Fruit fly (Drosophila melanogaster) whole organism, prepupa: ENCODE results near the gene Nubp1.
A peak's percentile ranks its signal among the peaks of the same experiment; 100 is the strongest.

Experiments
- CG11762 ChIP-seq: fragments of 200-800 bp; sonication (Bioruptor generic); optimal IDR thresholded peaks from 3 replicates; lab custom pipeline; 2016; ENCODE audit warnings: missing biosample characterization, missing genetic modification characterization; ENCODE audit not compliant: insufficient read depth
- CG11902 ChIP-seq: fragments of 200-800 bp; sonication (Bioruptor generic); optimal IDR thresholded peaks from 3 replicates; lab custom pipeline; 2016; ENCODE audit warnings: missing biosample characterization, missing genetic modification characterization
- CG15336 ChIP-seq: fragments of 200-800 bp; sonication (Bioruptor generic); IDR thresholded peaks from 2 replicates; pipeline ENCODE4 v1.3.6; 2022; ENCODE audit warnings: missing biosample characterization, missing genetic modification characterization
- CG1621 ChIP-seq: fragments of 200-800 bp; sonication (Bioruptor generic); optimal IDR thresholded peaks from 3 replicates; lab custom pipeline; 2018; ENCODE audit warnings: missing biosample characterization, mild to moderate bottlenecking, missing genetic modification characterization
- CG16779 ChIP-seq: fragments of 200-800 bp; sonication (Bioruptor generic); optimal IDR thresholded peaks from 3 replicates; lab custom pipeline; 2017; ENCODE audit warnings: missing biosample characterization, mild to moderate bottlenecking, missing genetic modification characterization
- CG4318 ChIP-seq: fragments of 200-800 bp; sonication (Bioruptor generic); optimal IDR thresholded peaks from 3 replicates; lab custom pipeline; 2017; ENCODE audit warnings: missing biosample characterization, mild to moderate bottlenecking, missing genetic modification characterization
- CG6276 ChIP-seq: fragments of 200-800 bp; sonication (Bioruptor generic); optimal IDR thresholded peaks from 2 replicates; lab custom pipeline; 2017; ENCODE audit warnings: missing biosample characterization, mild to moderate bottlenecking, missing genetic modification characterization
- CG6792 ChIP-seq: fragments of 200-800 bp; sonication (Bioruptor generic); optimal IDR thresholded peaks from 3 replicates; lab custom pipeline; 2016; ENCODE audit warnings: missing biosample characterization, missing genetic modification characterization
- CG6808 ChIP-seq: fragments of 200-800 bp; sonication (Bioruptor generic); optimal IDR thresholded peaks from 3 replicates; lab custom pipeline; 2017; ENCODE audit warnings: missing biosample characterization, missing genetic modification characterization, mild to moderate bottlenecking, moderate library complexity, missing genetic modification reagents
- CG6854 ChIP-seq: fragments of 200-800 bp; sonication (Bioruptor generic); optimal IDR thresholded peaks from 2 replicates; lab custom pipeline; 2017; ENCODE audit warnings: missing biosample characterization, mild to moderate bottlenecking, missing genetic modification characterization
- CG8319 ChIP-seq: fragments of 200-800 bp; sonication (Bioruptor generic); optimal IDR thresholded peaks from 3 replicates; lab custom pipeline; 2016; ENCODE audit warnings: missing biosample characterization, missing genetic modification characterization
- CG9139 ChIP-seq: fragments of 200-800 bp; sonication (Bioruptor generic); optimal IDR thresholded peaks from 3 replicates; lab custom pipeline; 2017; ENCODE audit warnings: missing biosample characterization, mild to moderate bottlenecking, missing genetic modification characterization
- Eip75B ChIP-seq: fragments of 200-800 bp; sonication (Bioruptor generic); optimal IDR thresholded peaks from 3 replicates; lab custom pipeline; 2016; ENCODE audit warnings: missing biosample characterization, missing genetic modification characterization
- Eip78C ChIP-seq: fragments of 200-800 bp; sonication (Bioruptor generic); peaks from one replicate; lab custom pipeline; 2016; ENCODE audit warnings: missing biosample characterization, missing genetic modification characterization
- Eip93F ChIP-seq: fragments of 200-800 bp; sonication (Bioruptor generic); optimal IDR thresholded peaks from 2 replicates; lab custom pipeline; 2016; ENCODE audit warnings: missing biosample characterization, mild to moderate bottlenecking, missing genetic modification characterization
- Ets21C ChIP-seq: fragments of 200-800 bp; sonication (Bioruptor generic); optimal IDR thresholded peaks from 3 replicates; lab custom pipeline; 2016; ENCODE audit warnings: missing biosample characterization, missing genetic modification characterization
- Gug ChIP-seq: fragments of 200-800 bp; sonication (Bioruptor generic); IDR thresholded peaks from 2 replicates; pipeline ENCODE4 v1.3.6; 2022; ENCODE audit warnings: missing biosample characterization, missing genetic modification characterization
- Hr38 ChIP-seq: sonication (Bioruptor generic); optimal IDR thresholded peaks from 2 replicates; lab custom pipeline; 2016; ENCODE audit warnings: missing biosample characterization, missing genetic modification characterization
- Hr39 ChIP-seq: fragments of 200-800 bp; sonication (Bioruptor generic); optimal IDR thresholded peaks from 2 replicates; lab custom pipeline; 2016; ENCODE audit warnings: missing biosample characterization, missing genetic modification characterization
- Hr4 ChIP-seq: fragments of 200-800 bp; sonication (Bioruptor generic); optimal IDR thresholded peaks from 3 replicates; lab custom pipeline; 2016; ENCODE audit warnings: missing biosample characterization, missing genetic modification characterization
- Lpt ChIP-seq: fragments of 200-800 bp; sonication (Bioruptor generic); optimal IDR thresholded peaks from 3 replicates; lab custom pipeline; 2016; ENCODE audit warnings: missing biosample characterization, missing genetic modification characterization
- Met ChIP-seq: fragments of 200-800 bp; sonication (Bioruptor generic); optimal IDR thresholded peaks from 3 replicates; lab custom pipeline; 2016; ENCODE audit warnings: missing biosample characterization, missing genetic modification characterization
- Smox ChIP-seq: fragments of 200-800 bp; sonication (Bioruptor generic); optimal IDR thresholded peaks from 3 replicates; lab custom pipeline; 2016; ENCODE audit warnings: missing biosample characterization, missing genetic modification characterization
- Sox14 ChIP-seq: fragments of 200-800 bp; sonication (Bioruptor generic); optimal IDR thresholded peaks from 3 replicates; lab custom pipeline; 2016; ENCODE audit warnings: missing biosample characterization, missing genetic modification characterization
- Sox15 ChIP-seq: fragments of 200-800 bp; sonication (Bioruptor generic); optimal IDR thresholded peaks from 3 replicates; lab custom pipeline; 2016; ENCODE audit warnings: missing biosample characterization, missing genetic modification characterization
- acj6 ChIP-seq: fragments of 200-800 bp; sonication (Bioruptor generic); optimal IDR thresholded peaks from 3 replicates; lab custom pipeline; 2016; ENCODE audit warnings: missing biosample characterization, missing genetic modification characterization
- cyc ChIP-seq: fragments of 200-800 bp; sonication (Bioruptor generic); optimal IDR thresholded peaks from 3 replicates; lab custom pipeline; 2016; ENCODE audit warnings: missing biosample characterization, missing genetic modification characterization
- dac ChIP-seq: fragments of 200-800 bp; sonication (Bioruptor generic); optimal IDR thresholded peaks from 2 replicates; lab custom pipeline; 2017; ENCODE audit warnings: missing biosample characterization, mild to moderate bottlenecking, missing genetic modification characterization
- dsx ChIP-seq: fragments of 200-800 bp; optimal IDR thresholded peaks from 3 replicates; lab custom pipeline; 2019; ENCODE audit warnings: missing biosample characterization, mild to moderate bottlenecking, missing genetic modification characterization, moderate library complexity; ENCODE audit not compliant: poor library complexity, severe bottlenecking
- esn ChIP-seq: fragments of 200-800 bp; sonication (Bioruptor generic); optimal IDR thresholded peaks from 2 replicates; lab custom pipeline; 2016; ENCODE audit warnings: missing biosample characterization, mild to moderate bottlenecking, missing genetic modification characterization, moderate library complexity
- fd59A ChIP-seq: fragments of 200-800 bp; sonication (Bioruptor generic); optimal IDR thresholded peaks from 2 replicates; lab custom pipeline; 2017; ENCODE audit warnings: missing biosample characterization, mild to moderate bottlenecking, missing genetic modification characterization, missing genetic modification reagents
- fd85E ChIP-seq: fragments of 200-800 bp; sonication (Bioruptor generic); optimal IDR thresholded peaks from 3 replicates; lab custom pipeline; 2016; ENCODE audit warnings: missing biosample characterization, missing genetic modification characterization
- fkh ChIP-seq: fragments of 200-800 bp; sonication (Bioruptor generic); optimal IDR thresholded peaks from 3 replicates; lab custom pipeline; 2017; ENCODE audit warnings: missing biosample characterization, mild to moderate bottlenecking, missing genetic modification characterization, moderate library complexity
- spab ChIP-seq: fragments of 200-800 bp; sonication (Bioruptor generic); optimal IDR thresholded peaks from 2 replicates; lab custom pipeline; 2017; ENCODE audit warnings: missing biosample characterization, mild to moderate bottlenecking, missing genetic modification characterization, missing genetic modification reagents
- ss ChIP-seq, 2 experiments: fragments of 200-800 bp; sonication (Bioruptor generic); optimal IDR thresholded peaks; 2 replicates in 1 of 2; 3 replicates in 1 of 2; lab custom pipeline; 2017 to 2018; ENCODE audit warnings: mild to moderate bottlenecking in 2 of 2, missing biosample characterization in 2 of 2, missing genetic modification characterization in 2 of 2, moderate library complexity in 1 of 2
- svp ChIP-seq: fragments of 200-800 bp; sonication (Bioruptor generic); peaks from one replicate; lab custom pipeline; 2016; ENCODE audit warnings: missing biosample characterization, missing genetic modification characterization
- topi ChIP-seq: fragments of 200-800 bp; sonication (Bioruptor generic); optimal IDR thresholded peaks from 3 replicates; lab custom pipeline; 2016; ENCODE audit warnings: missing biosample characterization, missing genetic modification characterization
- vri ChIP-seq: fragments of 200-800 bp; sonication (Bioruptor generic); optimal IDR thresholded peaks from 3 replicates; lab custom pipeline; 2016; ENCODE audit warnings: missing biosample characterization, mild to moderate bottlenecking, missing genetic modification characterization

The Nubp1 gene

dm6 chr2L:16719643-16720515, 12.5 kb upstream of the Nubp1 start, which contains the start of gene Cyt-c-p:
Cyt-c-p (plus strand) TSS chr2L:16719932.
- TF ChIP-seq svp (GFP tag; lab: Kevin White, UChicago), result no peak
- no peak for TF ChIP-seq Gug
- peak; percentile 17 for TF ChIP-seq Sox14
- TF ChIP-seq Smox (GFP tag; lab: Kevin White, UChicago), result no peak
- TF ChIP-seq Hr4 (GFP tag; lab: Kevin White, UChicago), result no peak
- TF ChIP-seq dsx (GFP tag; lab: Kevin White, UChicago), result peak; percentile 8
- TF ChIP-seq Met, result no peak
- no peak for TF ChIP-seq Hr39 (GFP tag; lab: Kevin White, UChicago)
- TF ChIP-seq CG11762 (GFP tag; lab: Kevin White, UChicago), result no peak
- peak; percentile 84 for TF ChIP-seq Eip78C (GFP tag; lab: Kevin White, UChicago)
- TF ChIP-seq Eip75B (GFP tag; lab: Kevin White, UChicago), result peak; percentile 11
- no peak for TF ChIP-seq CG16779 (tag; lab: Kevin White, UChicago)
- no peak for TF ChIP-seq Ets21C (GFP tag; lab: Kevin White, UChicago)
- peak; percentile 75 for TF ChIP-seq vri (GFP tag; lab: Kevin White, UChicago)
- no peak for TF ChIP-seq CG4318
- no peak for TF ChIP-seq fd85E (GFP tag; lab: Kevin White, UChicago)
- no peak for TF ChIP-seq spab
- TF ChIP-seq fd59A, result no peak
- no peak for TF ChIP-seq CG6792 (GFP tag; lab: Kevin White, UChicago)
- TF ChIP-seq CG8319 (GFP tag; lab: Kevin White, UChicago), result no peak
- TF ChIP-seq CG1621 (tag; lab: Kevin White, UChicago), result peak; percentile 0
- peak; percentile 1 for TF ChIP-seq CG6854 (GFP tag; lab: Kevin White, UChicago)
- TF ChIP-seq CG15336 (GFP tag; lab: Robert Waterston, UW), result no peak
- no peak for TF ChIP-seq cyc (GFP tag; lab: Kevin White, UChicago)
- no peak for TF ChIP-seq CG9139 (GFP tag; lab: Kevin White, UChicago)
- TF ChIP-seq CG6276 (GFP tag; lab: Kevin White, UChicago), result no peak
- no peak for TF ChIP-seq dac (GFP tag; lab: Kevin White, UChicago)
- TF ChIP-seq Eip93F (GFP tag; lab: Kevin White, UChicago), result no peak
- peak; percentile 35 for TF ChIP-seq fkh (GFP tag; lab: Kevin White, UChicago)
- TF ChIP-seq Lpt, result no peak
- no peak for TF ChIP-seq ss (GFP tag; optimal IDR thresholded peaks at IDR 0.05; lab: Kevin White, UChicago)
- TF ChIP-seq Sox15, result no peak
- TF ChIP-seq CG11902 (GFP tag; lab: Kevin White, UChicago), result no peak
- no peak for TF ChIP-seq CG6808 (GFP tag; lab: Kevin White, UChicago)
- TF ChIP-seq esn, result peak; percentile 21
- TF ChIP-seq acj6, result no peak
- TF ChIP-seq topi (GFP tag; lab: Kevin White, UChicago), result no peak
- TF ChIP-seq Hr38 (GFP tag; lab: Kevin White, UChicago), result no peak
- TF ChIP-seq, all 60 proteins: peak for 9
